Fruit fly (Drosophila melanogaster) whole organism, embryonic: ENCODE data around the gene CG17202.

Experiments used
- Atf-2 ChIP-seq: fragments of 200-800 bp; sonication (Bioruptor generic); optimal IDR thresholded peaks from 2 replicates; lab custom pipeline; 2016; ENCODE audit warnings: missing biosample characterization, missing genetic modification characterization
- Bdp1 ChIP-seq: fragments of 200-800 bp; sonication (Bioruptor generic); optimal IDR thresholded peaks from 3 replicates; lab custom pipeline; 2016; ENCODE audit warnings: missing biosample characterization, missing genetic modification characterization
- CG10321 ChIP-seq: fragments of 200-800 bp; sonication (Bioruptor generic); IDR thresholded peaks from 2 replicates; pipeline ENCODE4 v1.3.6; 2022; ENCODE audit warnings: missing biosample characterization, missing genetic modification characterization
- CG11093 ChIP-seq: fragments of 200-800 bp; sonication (Bioruptor generic); IDR thresholded peaks from 3 replicates; pipeline ENCODE4 v1.3.6; 2022; ENCODE audit warnings: missing biosample characterization, missing genetic modification characterization
- CG11560 ChIP-seq: fragments of 200-800 bp; sonication (Bioruptor generic); IDR thresholded peaks from 3 replicates; pipeline ENCODE4 v1.3.6; 2022; ENCODE audit warnings: missing biosample characterization, missing genetic modification characterization
- CG13424 ChIP-seq: fragments of 200-800 bp; sonication (Bioruptor generic); optimal IDR thresholded peaks from 2 replicates; lab custom pipeline; 2019; ENCODE audit warnings: missing biosample characterization, mild to moderate bottlenecking, missing genetic modification characterization, moderate library complexity
- CG13624 ChIP-seq: fragments of 200-800 bp; sonication (Bioruptor generic); optimal IDR thresholded peaks from 2 replicates; lab custom pipeline; 2016; ENCODE audit warnings: missing biosample characterization, missing genetic modification characterization
- CG13775 ChIP-seq: fragments of 200-800 bp; sonication (Bioruptor generic); optimal IDR thresholded peaks from 3 replicates; lab custom pipeline; 2017; ENCODE audit warnings: missing biosample characterization, mild to moderate bottlenecking, missing genetic modification characterization
- CG14050 ChIP-seq: fragments of 200-800 bp; sonication (Bioruptor generic); IDR thresholded peaks from 3 replicates; pipeline ENCODE4 v1.3.6; 2022; ENCODE audit warnings: missing biosample characterization, missing genetic modification characterization
- CG14441 ChIP-seq: fragments of 200-800 bp; sonication (Bioruptor generic); IDR thresholded peaks from 2 replicates; pipeline ENCODE4 v1.3.6; 2022; ENCODE audit warnings: missing biosample characterization, missing genetic modification characterization
- CG15073 ChIP-seq: fragments of 200-800 bp; sonication (Bioruptor generic); optimal IDR thresholded peaks from 2 replicates; lab custom pipeline; 2016; ENCODE audit warnings: missing biosample characterization, missing genetic modification characterization
- CG17802 ChIP-seq: fragments of 200-800 bp; sonication (Bioruptor generic); optimal IDR thresholded peaks from 2 replicates; lab custom pipeline; 2018; ENCODE audit warnings: missing biosample characterization, mild to moderate bottlenecking, missing genetic modification characterization, moderate library complexity
- CG1792 ChIP-seq: fragments of 200-800 bp; sonication (Bioruptor generic); optimal IDR thresholded peaks from 2 replicates; lab custom pipeline; 2016; ENCODE audit warnings: missing biosample characterization, missing genetic modification characterization
- CG18599 ChIP-seq: fragments of 200-800 bp; sonication (Bioruptor generic); optimal IDR thresholded peaks from 3 replicates; lab custom pipeline; 2017; ENCODE audit warnings: missing biosample characterization, missing genetic modification characterization, mild to moderate bottlenecking, moderate library complexity, missing genetic modification reagents
- CG2889 ChIP-seq: fragments of 200-800 bp; sonication (Bioruptor generic); IDR thresholded peaks from 3 replicates; pipeline ENCODE4 v1.3.6; 2022; ENCODE audit warnings: missing biosample characterization, missing genetic modification characterization
- CG33557 ChIP-seq: fragments of 200-800 bp; sonication (Bioruptor generic); optimal IDR thresholded peaks from 2 replicates; lab custom pipeline; 2019; ENCODE audit warnings: missing biosample characterization, mild to moderate bottlenecking, missing genetic modification characterization, moderate library complexity
- CG3847 ChIP-seq: fragments of 200-800 bp; sonication (Bioruptor generic); IDR thresholded peaks from 2 replicates; pipeline ENCODE4 v1.3.6; 2022; ENCODE audit warnings: missing biosample characterization, missing genetic modification characterization
- CG4404 ChIP-seq: fragments of 200-800 bp; sonication (Bioruptor generic); IDR thresholded peaks from 2 replicates; pipeline ENCODE4 v1.3.6; 2022; ENCODE audit warnings: missing biosample characterization, missing genetic modification characterization
- CG5180 ChIP-seq: fragments of 200-800 bp; sonication (Bioruptor generic); optimal IDR thresholded peaks from 3 replicates; lab custom pipeline; 2017; ENCODE audit warnings: missing biosample characterization, missing genetic modification characterization, mild to moderate bottlenecking, moderate library complexity, missing genetic modification reagents
- CG5245 ChIP-seq: fragments of 200-800 bp; sonication (Bioruptor generic); optimal IDR thresholded peaks from 3 replicates; lab custom pipeline; 2016; ENCODE audit warnings: missing biosample characterization, missing genetic modification characterization
- CG6175 ChIP-seq: fragments of 200-800 bp; sonication (Bioruptor generic); IDR thresholded peaks from 3 replicates; pipeline ENCODE4 v1.3.6; 2022; ENCODE audit warnings: missing biosample characterization, missing genetic modification characterization
- CG9215 ChIP-seq: fragments of 200-800 bp; sonication (Bioruptor generic); IDR thresholded peaks from 2 replicates; pipeline ENCODE4 v1.3.6; 2022; ENCODE audit warnings: missing biosample characterization, missing genetic modification characterization
- CG9817 ChIP-seq: fragments of 200-800 bp; sonication (Bioruptor generic); optimal IDR thresholded peaks from 2 replicates; lab custom pipeline; 2018; ENCODE audit warnings: missing biosample characterization, mild to moderate bottlenecking, missing genetic modification characterization, moderate library complexity
- D19B ChIP-seq: fragments of 200-800 bp; sonication (Bioruptor generic); optimal IDR thresholded peaks from 2 replicates; lab custom pipeline; 2017; ENCODE audit warnings: missing biosample characterization, mild to moderate bottlenecking, missing genetic modification characterization
- Dbx ChIP-seq: fragments of 200-800 bp; sonication (Bioruptor generic); IDR thresholded peaks from 3 replicates; pipeline ENCODE4 v1.3.6; 2022; ENCODE audit warnings: missing biosample characterization, missing genetic modification characterization
- H2.0 ChIP-seq: fragments of 200-800 bp; sonication (Bioruptor generic); IDR thresholded peaks from 2 replicates; pipeline ENCODE4 v1.3.6; 2022; ENCODE audit warnings: missing biosample characterization, missing genetic modification characterization
- Hmx ChIP-seq: fragments of 200-800 bp; sonication (Bioruptor generic); optimal IDR thresholded peaks from 2 replicates; lab custom pipeline; 2016; ENCODE audit warnings: missing biosample characterization, missing genetic modification characterization
- MTF-1 ChIP-seq: fragments of 200-800 bp; sonication (Bioruptor generic); optimal IDR thresholded peaks from 2 replicates; lab custom pipeline; 2018; ENCODE audit warnings: missing biosample characterization, mild to moderate bottlenecking, missing genetic modification characterization, borderline replicate concordance
- Med ChIP-seq: fragments of 200-800 bp; sonication (Bioruptor generic); peaks from one replicate; lab custom pipeline; 2016; ENCODE audit warnings: missing biosample characterization, missing genetic modification characterization, mild to moderate bottlenecking, inconsistent platforms, moderate library complexity
- Myb ChIP-seq: fragments of 200-800 bp; sonication (Bioruptor generic); optimal IDR thresholded peaks from 2 replicates; lab custom pipeline; 2016; ENCODE audit warnings: missing biosample characterization, missing genetic modification characterization
- NC2α ChIP-seq: fragments of 200-800 bp; sonication (Bioruptor generic); optimal IDR thresholded peaks from 2 replicates; lab custom pipeline; 2016; ENCODE audit warnings: missing biosample characterization, missing genetic modification characterization
- Ravus ChIP-seq: fragments of 200-800 bp; sonication (Bioruptor generic); IDR thresholded peaks from 2 replicates; pipeline ENCODE4 v1.3.6; 2022; ENCODE audit warnings: missing biosample characterization, missing genetic modification characterization
- Tbp ChIP-seq: fragments of >200 bp; optimal IDR thresholded peaks from 2 replicates; lab custom pipeline; 2018; ENCODE audit warnings: missing biosample characterization, missing genetic modification characterization
- bowl ChIP-seq: fragments of 200-800 bp; sonication (Bioruptor generic); IDR thresholded peaks from 2 replicates; pipeline ENCODE4 v1.3.6; 2022; ENCODE audit warnings: missing biosample characterization, missing genetic modification characterization
- da ChIP-seq: fragments of 200-800 bp; sonication (Bioruptor generic); optimal IDR thresholded peaks from 2 replicates; lab custom pipeline; 2016; ENCODE audit warnings: missing biosample characterization, missing genetic modification characterization
- dimm ChIP-seq: fragments of 200-800 bp; sonication (Bioruptor generic); IDR thresholded peaks from 2 replicates; pipeline ENCODE4 v1.3.6; 2022; ENCODE audit warnings: missing biosample characterization, missing genetic modification characterization
- dmrt99B ChIP-seq: fragments of 200-800 bp; sonication (Bioruptor generic); optimal IDR thresholded peaks from 2 replicates; lab custom pipeline; 2018; ENCODE audit warnings: missing biosample characterization, mild to moderate bottlenecking, missing genetic modification characterization, moderate library complexity
- dysf ChIP-seq: fragments of 200-800 bp; sonication (Bioruptor generic); IDR thresholded peaks from 3 replicates; pipeline ENCODE4 v1.3.6; 2022; ENCODE audit warnings: missing biosample characterization, missing genetic modification characterization
- esg ChIP-seq: fragments of 200-800 bp; sonication (Bioruptor generic); conservative IDR thresholded peaks from 2 replicates; pipeline ENCODE4 v1.3.6; 2022; ENCODE audit warnings: missing biosample characterization, missing genetic modification characterization
- eyg ChIP-seq: fragments of 200-800 bp; sonication (Bioruptor generic); optimal IDR thresholded peaks from 3 replicates; lab custom pipeline; 2016; ENCODE audit warnings: missing biosample characterization, missing genetic modification characterization
- lab ChIP-seq: fragments of 200-800 bp; sonication (Bioruptor generic); optimal IDR thresholded peaks from 3 replicates; lab custom pipeline; 2017; ENCODE audit warnings: missing biosample characterization, missing genetic modification characterization, mild to moderate bottlenecking, moderate library complexity, missing genetic modification reagents
- lilli ChIP-seq: fragments of 200-800 bp; sonication (Bioruptor generic); optimal IDR thresholded peaks from 3 replicates; lab custom pipeline; 2016; ENCODE audit warnings: missing biosample characterization, missing genetic modification characterization
- lov ChIP-seq, 2 experiments: fragments of 200-800 bp in 1 of 2; fragments of >200 bp in 1 of 2; sonication (Bioruptor generic) in 1 of 2; IDR thresholded peaks in 1 of 2; optimal IDR thresholded peaks in 1 of 2; 2 replicates in 1 of 2; 3 replicates in 1 of 2; pipeline versions ENCODE4 v1.3.6 to Lab custom; 2017 to 2022; ENCODE audit warnings: missing biosample characterization in 1 of 2, missing genetic modification characterization in 1 of 2
- mirr ChIP-seq: fragments of 200-800 bp; sonication (Bioruptor generic); optimal IDR thresholded peaks from 3 replicates; lab custom pipeline; 2018; ENCODE audit warnings: missing biosample characterization, mild to moderate bottlenecking, missing genetic modification characterization
- pzg ChIP-seq: fragments of 200-800 bp; sonication (Bioruptor generic); optimal IDR thresholded peaks from 3 replicates; lab custom pipeline; 2018; ENCODE audit warnings: missing biosample characterization, mild to moderate bottlenecking, missing genetic modification characterization, moderate library complexity
- repo ChIP-seq: fragments of 200-800 bp; sonication (Bioruptor generic); optimal IDR thresholded peaks from 2 replicates; lab custom pipeline; 2016; ENCODE audit warnings: missing biosample characterization, missing genetic modification characterization
- shn ChIP-seq: fragments of 200-800 bp; sonication (Bioruptor generic); optimal IDR thresholded peaks from 3 replicates; lab custom pipeline; 2016; ENCODE audit warnings: missing biosample characterization, missing genetic modification characterization
- slbo ChIP-seq: fragments of 200-800 bp; sonication (Bioruptor generic); IDR thresholded peaks from 2 replicates; pipeline ENCODE4 v1.3.6; 2022; ENCODE audit warnings: missing biosample characterization, missing genetic modification characterization
- sob ChIP-seq: fragments of 200-800 bp; sonication (Bioruptor generic); IDR thresholded peaks from 2 replicates; pipeline ENCODE4 v1.3.6; 2022; ENCODE audit warnings: missing biosample characterization, missing genetic modification characterization
- sqz ChIP-seq: fragments of 200-800 bp; sonication (Bioruptor generic); optimal IDR thresholded peaks from 3 replicates; lab custom pipeline; 2018; ENCODE audit warnings: missing biosample characterization, mild to moderate bottlenecking, missing genetic modification characterization
- sr ChIP-seq: fragments of 200-800 bp; sonication (Bioruptor generic); IDR thresholded peaks from 3 replicates; pipeline ENCODE4 v1.3.6; 2022; ENCODE audit warnings: missing biosample characterization, missing genetic modification characterization
- wek ChIP-seq: fragments of 200-800 bp; sonication (Bioruptor generic); optimal IDR thresholded peaks from 3 replicates; lab custom pipeline; 2018; ENCODE audit warnings: missing biosample characterization, mild to moderate bottlenecking, missing genetic modification characterization, moderate library complexity

CG17202 gene

DNA sequence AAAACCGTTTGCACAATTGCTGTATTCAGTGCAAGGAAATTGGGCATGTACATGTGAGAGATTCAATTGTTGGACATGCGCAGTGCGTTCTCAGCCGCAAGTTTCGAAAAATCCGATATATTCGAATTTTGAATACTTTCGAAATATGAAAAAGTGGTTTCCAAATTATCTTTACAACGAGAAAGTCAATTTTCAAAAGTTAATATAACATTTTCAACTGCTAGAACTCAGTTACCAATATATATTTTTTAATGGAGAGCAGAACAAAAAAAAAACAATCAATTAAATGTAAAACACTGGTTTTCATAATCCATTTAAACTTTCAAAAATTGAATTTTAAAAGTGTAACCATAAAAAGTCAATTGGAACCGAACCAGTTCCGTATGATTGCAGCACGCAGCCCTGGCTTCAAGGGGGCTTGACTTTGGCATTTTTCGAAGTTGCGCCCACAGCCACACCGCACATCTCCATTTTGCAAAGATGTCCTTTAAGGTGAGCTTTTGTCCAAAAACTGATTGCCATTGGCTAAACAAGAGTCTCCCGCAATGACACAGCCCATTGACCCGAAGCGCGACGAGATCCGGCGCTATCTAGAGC lies at the start of gene CG17202, which contains the start of gene Scgbeta (continued):
- TF ChIP-seq pzg (GFP tag; lab: Kevin White, UChicago) (peak; percentile 78), D19B (GFP tag; lab: Kevin White, UChicago) (no peak), Ravus (no peak), CG9215 (GFP tag; lab: Robert Waterston, UW) (no peak), CG13424 (tag; lab: Kevin White, UChicago) (peak; percentile 41), dysf (GFP tag; lab: Robert Waterston, UW) (no peak), CG5245 (no peak), NC2α (GFP tag; lab: Kevin White, UChicago) (no peak), mirr (GFP tag; lab: Kevin White, UChicago) (no peak), CG1792 (GFP tag; lab: Kevin White, UChicago) (no peak), MTF-1 (no peak), sr (GFP tag; lab: Robert Waterston, UW) (no peak), CG4404 (GFP tag; lab: Robert Waterston, UW) (no peak), Bdp1 (GFP tag; lab: Kevin White, UChicago) (no peak), CG11093 (no peak), CG5180 (no peak), CG15073 (no peak), CG14441 (GFP tag; lab: Robert Waterston, UW) (no peak), wek (GFP tag; lab: Kevin White, UChicago) (no peak), eyg (GFP tag; lab: Kevin White, UChicago) (no peak), repo (GFP tag; lab: Kevin White, UChicago) (no peak), CG18599 (GFP tag; lab: Kevin White, UChicago) (no peak), CG17802 (no peak), dimm (GFP tag; lab: Robert Waterston, UW) (no peak), shn (GFP tag; lab: Kevin White, UChicago) (no peak), CG9817 (no peak), Med (peak; percentile 69), Tbp (GFP tag; lab: Kevin White, UChicago) (no peak), dmrt99B (tag; lab: Kevin White, UChicago) (no peak), Dbx (0 out of 3 replicates have a peak, but pooled peaks have one; percentile 27), CG13775 (no peak), lab (GFP tag; lab: Kevin White, UChicago) (no peak), CG13624 (GFP tag; lab: Kevin White, UChicago) (peak; percentile 30), lilli (peak; percentile 49), Atf-2 (GFP tag; lab: Kevin White, UChicago) (no peak), CG2889 (GFP tag; lab: Robert Waterston, UW) (no peak), CG6175 (GFP tag; lab: Robert Waterston, UW) (no peak), CG33557 (GFP tag; lab: Kevin White, UChicago) (no peak), slbo (GFP tag; lab: Robert Waterston, UW) (no peak), da (no peak), CG10321 (no peak), H2.0 (GFP tag; lab: Robert Waterston, UW) (no peak), Hmx (no peak), esg (GFP tag; lab: Robert Waterston, UW) (no peak), Myb (GFP tag; lab: Kevin White, UChicago) (peak; percentile 85), CG3847 (GFP tag; lab: Robert Waterston, UW) (peak; percentile 39; the same call in 1 of the 2 replicates), sqz (GFP tag; lab: Kevin White, UChicago) (no peak), lov (optimal IDR thresholded peaks at IDR 0.05; lab: Kevin White, UChicago) (no peak), lov (GFP tag; IDR thresholded peaks at IDR 0.05; lab: Robert Waterston, UW) (no peak), bowl (no peak), CG14050 (GFP tag; lab: Robert Waterston, UW) (no peak), CG11560 (no peak), sob (no peak)
